Fruit fly (Drosophila melanogaster) whole organism, embryonic: ENCODE measurements around the gene CG3655.

Experiments used
- Ada2b ChIP-seq: fragments of 200-800 bp; sonication (Bioruptor generic); IDR thresholded peaks from 2 replicates; pipeline ENCODE4 v1.3.6; 2022; ENCODE audit warnings: missing biosample characterization, missing genetic modification characterization
- CG10147 ChIP-seq: fragments of 200-800 bp; sonication (Bioruptor generic); optimal IDR thresholded peaks from 2 replicates; lab custom pipeline; 2019; ENCODE audit warnings: missing biosample characterization, mild to moderate bottlenecking, missing genetic modification characterization, moderate library complexity
- CG10274 ChIP-seq: fragments of 200-800 bp; sonication (Bioruptor generic); optimal IDR thresholded peaks from 3 replicates; lab custom pipeline; 2017; ENCODE audit warnings: missing biosample characterization, mild to moderate bottlenecking, missing genetic modification characterization
- CG10462 ChIP-seq: fragments of 200-800 bp; sonication (Bioruptor generic); optimal IDR thresholded peaks from 2 replicates; lab custom pipeline; 2016; ENCODE audit warnings: missing biosample characterization, missing genetic modification characterization
- CG10565 ChIP-seq: fragments of 200-800 bp; sonication (Bioruptor generic); optimal IDR thresholded peaks from 3 replicates; lab custom pipeline; 2016; ENCODE audit warnings: missing biosample characterization, mild to moderate bottlenecking, missing genetic modification characterization
- CG11085 ChIP-seq: fragments of 200-800 bp; sonication (Bioruptor generic); IDR thresholded peaks from 2 replicates; pipeline ENCODE4 v1.3.6; 2022; ENCODE audit warnings: missing biosample characterization, missing genetic modification characterization
- CG12744 ChIP-seq: fragments of 200-800 bp; sonication (Bioruptor generic); optimal IDR thresholded peaks from 2 replicates; lab custom pipeline; 2016; ENCODE audit warnings: missing biosample characterization, missing genetic modification characterization
- CG13296 ChIP-seq: fragments of 200-800 bp; sonication (Bioruptor generic); optimal IDR thresholded peaks from 3 replicates; lab custom pipeline; 2018; ENCODE audit warnings: missing biosample characterization, mild to moderate bottlenecking, missing genetic modification characterization
- CG13775 ChIP-seq: fragments of 200-800 bp; sonication (Bioruptor generic); optimal IDR thresholded peaks from 3 replicates; lab custom pipeline; 2017; ENCODE audit warnings: missing biosample characterization, mild to moderate bottlenecking, missing genetic modification characterization
- CG14667 ChIP-seq: fragments of 200-800 bp; sonication (Bioruptor generic); IDR thresholded peaks from 2 replicates; pipeline ENCODE4 v1.3.6; 2022; ENCODE audit warnings: missing biosample characterization, missing genetic modification characterization
- CG16863 ChIP-seq: fragments of 200-800 bp; sonication (Bioruptor generic); optimal IDR thresholded peaks from 3 replicates; lab custom pipeline; 2016; ENCODE audit warnings: missing biosample characterization, missing genetic modification characterization
- CG17568 ChIP-seq: fragments of 200-800 bp; sonication (Bioruptor generic); optimal IDR thresholded peaks from 2 replicates; lab custom pipeline; 2018; ENCODE audit warnings: missing biosample characterization, mild to moderate bottlenecking, missing genetic modification characterization, moderate library complexity
- CG18619 ChIP-seq: fragments of 200-800 bp; sonication (Bioruptor generic); optimal IDR thresholded peaks from 3 replicates; lab custom pipeline; 2017; ENCODE audit warnings: missing biosample characterization, mild to moderate bottlenecking, missing genetic modification characterization
- CG2678 ChIP-seq: fragments of 200-800 bp; sonication (Bioruptor generic); optimal IDR thresholded peaks from 3 replicates; lab custom pipeline; 2019; ENCODE audit warnings: missing biosample characterization, mild to moderate bottlenecking, missing genetic modification characterization, moderate library complexity
- CG31224 ChIP-seq: fragments of 200-800 bp; sonication (Bioruptor generic); IDR thresholded peaks from 2 replicates; pipeline ENCODE4 v1.3.6; 2022; ENCODE audit warnings: missing biosample characterization, missing genetic modification characterization
- CG31365 ChIP-seq: fragments of 200-800 bp; sonication (Bioruptor generic); optimal IDR thresholded peaks from 2 replicates; lab custom pipeline; 2018; ENCODE audit warnings: missing biosample characterization, mild to moderate bottlenecking, missing genetic modification characterization
- CG31388 ChIP-seq: fragments of 200-800 bp; sonication (Bioruptor generic); optimal IDR thresholded peaks from 2 replicates; lab custom pipeline; 2016; ENCODE audit warnings: missing biosample characterization, missing genetic modification characterization
- CG32767 ChIP-seq: fragments of 200-800 bp; sonication (Bioruptor generic); IDR thresholded peaks from 2 replicates; pipeline ENCODE4 v1.3.6; 2022; ENCODE audit warnings: missing biosample characterization, missing genetic modification characterization
- CG3407 ChIP-seq: fragments of 200-800 bp; sonication (Bioruptor generic); optimal IDR thresholded peaks from 2 replicates; lab custom pipeline; 2018; ENCODE audit warnings: missing biosample characterization, mild to moderate bottlenecking, missing genetic modification characterization
- CG6175 ChIP-seq: fragments of 200-800 bp; sonication (Bioruptor generic); IDR thresholded peaks from 3 replicates; pipeline ENCODE4 v1.3.6; 2022; ENCODE audit warnings: missing biosample characterization, missing genetic modification characterization
- CG6683 ChIP-seq: fragments of 200-800 bp; sonication (Bioruptor generic); optimal IDR thresholded peaks from 2 replicates; lab custom pipeline; 2017; ENCODE audit warnings: missing biosample characterization, mild to moderate bottlenecking, missing genetic modification characterization, missing genetic modification reagents
- CG7745 ChIP-seq: fragments of 200-800 bp; sonication (Bioruptor generic); optimal IDR thresholded peaks from 2 replicates; lab custom pipeline; 2018; ENCODE audit warnings: missing biosample characterization, mild to moderate bottlenecking, missing genetic modification characterization, moderate library complexity
- CG7963 ChIP-seq: fragments of 200-800 bp; sonication (Bioruptor generic); IDR thresholded peaks from 3 replicates; pipeline ENCODE4 v1.3.6; 2022; ENCODE audit warnings: missing biosample characterization, missing genetic modification characterization; ENCODE audit not compliant: partially characterized antibody
- CG8478 ChIP-seq: fragments of >200 bp; optimal IDR thresholded peaks from 2 replicates; lab custom pipeline; 2018
- CG8944 ChIP-seq: fragments of 200-800 bp; sonication (Bioruptor generic); optimal IDR thresholded peaks from 3 replicates; lab custom pipeline; 2016; ENCODE audit warnings: missing biosample characterization, missing genetic modification characterization
- CG9609 ChIP-seq: fragments of 200-800 bp; sonication (Bioruptor generic); optimal IDR thresholded peaks from 3 replicates; lab custom pipeline; 2016; ENCODE audit warnings: missing biosample characterization, missing genetic modification characterization
- Dek ChIP-seq: fragments of 200-800 bp; sonication (Bioruptor generic); optimal IDR thresholded peaks from 3 replicates; lab custom pipeline; 2019; ENCODE audit warnings: missing biosample characterization, mild to moderate bottlenecking, missing genetic modification characterization, moderate library complexity
- Elba2 ChIP-seq: fragments of 200-800 bp; sonication (Bioruptor generic); optimal IDR thresholded peaks from 3 replicates; lab custom pipeline; 2016; ENCODE audit warnings: missing biosample characterization, missing genetic modification characterization
- Jarid2 ChIP-seq: fragments of 200-800 bp; sonication (Bioruptor generic); optimal IDR thresholded peaks from 3 replicates; lab custom pipeline; 2017; ENCODE audit warnings: mild to moderate bottlenecking, missing biosample characterization, missing genetic modification reagents, missing genetic modification characterization
- Kr ChIP-seq: fragments of 200-800 bp; sonication (Bioruptor generic); optimal IDR thresholded peaks from 2 replicates; lab custom pipeline; 2017; ENCODE audit warnings: missing biosample characterization, mild to moderate bottlenecking, missing genetic modification characterization
- Max ChIP-seq: fragments of 200-800 bp; sonication (Bioruptor generic); optimal IDR thresholded peaks from 2 replicates; lab custom pipeline; 2016; ENCODE audit warnings: missing biosample characterization, mild to moderate bottlenecking, missing genetic modification characterization
- NC2β ChIP-seq: fragments of 200-800 bp; sonication (Bioruptor generic); optimal IDR thresholded peaks from 2 replicates; lab custom pipeline; 2016; ENCODE audit warnings: missing biosample characterization, missing genetic modification characterization
- NK7.1 ChIP-seq: fragments of 200-800 bp; sonication (Bioruptor generic); optimal IDR thresholded peaks from 3 replicates; lab custom pipeline; 2016; ENCODE audit warnings: missing biosample characterization, missing genetic modification characterization
- PHDP ChIP-seq: fragments of 200-800 bp; sonication (Bioruptor generic); optimal IDR thresholded peaks from 3 replicates; lab custom pipeline; 2018; ENCODE audit warnings: missing biosample characterization, mild to moderate bottlenecking, missing genetic modification characterization, moderate library complexity
- Ptx1 ChIP-seq: fragments of 200-800 bp; sonication (Bioruptor generic); IDR thresholded peaks from 2 replicates; pipeline ENCODE4 v1.3.6; 2022; ENCODE audit warnings: missing biosample characterization, missing genetic modification characterization
- Taf1 ChIP-seq: fragments of 200-800 bp; sonication (Bioruptor generic); IDR thresholded peaks from 2 replicates; pipeline ENCODE4 v1.3.6; 2022; ENCODE audit warnings: missing biosample characterization, missing genetic modification characterization
- amos ChIP-seq: fragments of 200-800 bp; sonication (Bioruptor generic); IDR thresholded peaks from 2 replicates; pipeline ENCODE4 v1.3.6; 2022; ENCODE audit warnings: missing biosample characterization, missing genetic modification characterization; ENCODE audit not compliant: partially characterized antibody
- ara ChIP-seq: fragments of 200-800 bp; sonication (Bioruptor generic); IDR thresholded peaks from 2 replicates; pipeline ENCODE4 v1.3.6; 2022; ENCODE audit warnings: missing biosample characterization, missing genetic modification characterization
- ase ChIP-seq: fragments of 200-800 bp; sonication (Bioruptor generic); IDR thresholded peaks from 3 replicates; pipeline ENCODE4 v1.3.6; 2022; ENCODE audit warnings: missing biosample characterization, missing genetic modification characterization
- dmrt11E ChIP-seq: fragments of 200-800 bp; sonication (Bioruptor generic); optimal IDR thresholded peaks from 3 replicates; lab custom pipeline; 2018; ENCODE audit warnings: missing biosample characterization, mild to moderate bottlenecking, missing genetic modification characterization, moderate library complexity
- dmrt99B ChIP-seq: fragments of 200-800 bp; sonication (Bioruptor generic); optimal IDR thresholded peaks from 2 replicates; lab custom pipeline; 2018; ENCODE audit warnings: missing biosample characterization, mild to moderate bottlenecking, missing genetic modification characterization, moderate library complexity
- dysf ChIP-seq: fragments of 200-800 bp; sonication (Bioruptor generic); IDR thresholded peaks from 3 replicates; pipeline ENCODE4 v1.3.6; 2022; ENCODE audit warnings: missing biosample characterization, missing genetic modification characterization
- ems ChIP-seq: fragments of 200-800 bp; sonication (Bioruptor generic); optimal IDR thresholded peaks from 3 replicates; lab custom pipeline; 2016; ENCODE audit warnings: missing biosample characterization, missing genetic modification characterization
- fd64A ChIP-seq: fragments of 200-800 bp; sonication (Bioruptor generic); optimal IDR thresholded peaks from 3 replicates; lab custom pipeline; 2018; ENCODE audit warnings: missing biosample characterization, mild to moderate bottlenecking, missing genetic modification characterization
- her ChIP-seq: fragments of 200-800 bp; sonication (Bioruptor generic); optimal IDR thresholded peaks from 2 replicates; lab custom pipeline; 2016; ENCODE audit warnings: missing biosample characterization, missing genetic modification characterization
- sr ChIP-seq: fragments of 200-800 bp; sonication (Bioruptor generic); IDR thresholded peaks from 3 replicates; pipeline ENCODE4 v1.3.6; 2022; ENCODE audit warnings: missing biosample characterization, missing genetic modification characterization
- ssp ChIP-seq: fragments of 200-800 bp; sonication (Bioruptor generic); IDR thresholded peaks from 2 replicates; pipeline ENCODE4 v1.3.6; 2022; ENCODE audit warnings: missing biosample characterization, missing genetic modification characterization
- tap ChIP-seq: fragments of 200-800 bp; optimal IDR thresholded peaks from 3 replicates; lab custom pipeline; 2019; ENCODE audit warnings: missing biosample characterization, mild to moderate bottlenecking, missing genetic modification characterization, moderate library complexity
- tgo ChIP-seq: fragments of 200-800 bp; sonication (Bioruptor generic); IDR thresholded peaks from 3 replicates; pipeline ENCODE4 v1.3.6; 2022; ENCODE audit warnings: missing biosample characterization, missing genetic modification characterization
- vnd ChIP-seq: fragments of 200-800 bp; sonication (Bioruptor generic); IDR thresholded peaks from 3 replicates; pipeline ENCODE4 v1.3.6; 2022; ENCODE audit warnings: missing biosample characterization, missing genetic modification characterization; ENCODE audit not compliant: partially characterized antibody
- zfh2 ChIP-seq: fragments of 200-800 bp; sonication (Bioruptor generic); optimal IDR thresholded peaks from 2 replicates; lab custom pipeline; 2016; ENCODE audit warnings: missing biosample characterization, missing genetic modification characterization

The CG3655 gene

DNA sequence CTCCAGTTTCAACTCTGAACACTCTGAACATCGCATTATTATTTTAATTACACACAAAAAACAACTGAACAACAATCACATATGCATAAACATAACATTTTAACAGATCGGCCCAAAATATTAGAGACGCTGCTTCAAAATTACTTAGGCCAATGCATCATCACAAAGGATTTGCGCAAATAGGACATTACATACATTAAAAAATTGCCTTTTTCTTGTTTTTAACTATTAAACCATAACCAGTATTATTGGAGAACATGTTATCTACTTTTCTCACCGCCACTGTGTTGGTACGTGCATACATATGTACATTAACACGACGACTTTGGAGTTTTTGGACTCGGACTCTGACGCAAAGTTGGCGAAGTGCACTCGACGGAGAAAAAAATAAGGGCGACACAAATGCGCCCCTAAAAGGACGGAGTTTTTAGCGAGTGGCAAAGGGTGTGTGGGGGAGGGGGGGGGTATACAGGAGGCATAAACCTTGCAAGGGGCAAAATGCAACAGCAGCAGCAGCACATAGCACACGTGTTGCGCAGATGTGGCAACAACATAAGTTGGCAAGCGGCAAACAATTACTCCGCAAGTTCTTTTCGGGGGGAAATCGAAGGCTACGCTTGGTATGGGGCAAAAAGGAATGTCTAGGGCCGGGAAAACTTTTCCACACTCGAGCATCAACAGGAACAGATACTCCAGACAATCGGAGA is 5.0 kb downstream of the CG3655 start (continued):
- TF ChIP-seq amos (no peak), CG8944 (GFP tag; lab: Kevin White, UChicago) (peak; percentile 52), CG10274 (no peak), CG32767 (GFP tag; lab: Robert Waterston, UW) (no peak), Jarid2 (no peak), sr (GFP tag; lab: Robert Waterston, UW) (no peak), Ada2b (GFP tag; lab: Robert Waterston, UW) (peak; percentile 55; the same call in 1 of the 2 replicates), Ptx1 (GFP tag; lab: Robert Waterston, UW) (peak; percentile 62), ssp (no peak), CG9609 (GFP tag; lab: Kevin White, UChicago) (peak; percentile 42), Dek (tag; lab: Kevin White, UChicago) (peak; percentile 24), CG31365 (tag; lab: Kevin White, UChicago) (no peak), NK7.1 (GFP tag; lab: Kevin White, UChicago) (no peak), CG31224 (no peak), CG13775 (peak; percentile 36), NC2β (peak; percentile 37), CG11085 (GFP tag; lab: Robert Waterston, UW) (no peak), Kr (no peak), zfh2 (GFP tag; lab: Kevin White, UChicago) (no peak), CG13296 (no peak), CG8478 (lab: Kevin White, UChicago) (no peak), CG10565 (GFP tag; lab: Kevin White, UChicago) (no peak), CG6175 (GFP tag; lab: Robert Waterston, UW) (no peak), dmrt11E (tag; lab: Kevin White, UChicago) (peak; percentile 70), fd64A (no peak), CG31388 (GFP tag; lab: Kevin White, UChicago) (no peak), ems (GFP tag; lab: Kevin White, UChicago) (peak; percentile 13), dmrt99B (tag; lab: Kevin White, UChicago) (peak; percentile 84), her (peak; percentile 60), dysf (GFP tag; lab: Robert Waterston, UW) (peak; percentile 62), tgo (GFP tag; lab: Robert Waterston, UW) (peak; percentile 55; the same call in 2 of the 3 replicates), Max (GFP tag; lab: Kevin White, UChicago) (peak; percentile 29), ara (peak; percentile 76), CG12744 (GFP tag; lab: Kevin White, UChicago) (peak; percentile 6), CG7745 (no peak), Taf1 (GFP tag; lab: Robert Waterston, UW) (no peak), CG6683 (GFP tag; lab: Kevin White, UChicago) (no peak), CG3407 (GFP tag; lab: Kevin White, UChicago) (peak; percentile 65), CG10462 (GFP tag; lab: Kevin White, UChicago) (peak; percentile 30), tap (tag; lab: Kevin White, UChicago) (peak; percentile 62), vnd (GFP tag; lab: Robert Waterston, UW) (no peak), CG16863 (GFP tag; lab: Kevin White, UChicago) (peak; percentile 49), CG7963 (GFP tag; lab: Robert Waterston, UW) (no peak), ase (peak; percentile 54; the same call in 1 of the 3 replicates), PHDP (tag; lab: Kevin White, UChicago) (peak; percentile 73), CG14667 (no peak), CG17568 (GFP tag; lab: Kevin White, UChicago) (peak; percentile 51), CG18619 (GFP tag; lab: Kevin White, UChicago) (peak; percentile 28), Elba2 (GFP tag; lab: Kevin White, UChicago) (no peak), CG10147 (GFP tag; lab: Kevin White, UChicago) (no peak), CG2678 (tag; lab: Kevin White, UChicago) (peak; percentile 64)
